Worm (Caenorhabditis elegans): Measurements from ENCODE around the gene C18A11.2.

The C18A11.2 gene

DNA sequence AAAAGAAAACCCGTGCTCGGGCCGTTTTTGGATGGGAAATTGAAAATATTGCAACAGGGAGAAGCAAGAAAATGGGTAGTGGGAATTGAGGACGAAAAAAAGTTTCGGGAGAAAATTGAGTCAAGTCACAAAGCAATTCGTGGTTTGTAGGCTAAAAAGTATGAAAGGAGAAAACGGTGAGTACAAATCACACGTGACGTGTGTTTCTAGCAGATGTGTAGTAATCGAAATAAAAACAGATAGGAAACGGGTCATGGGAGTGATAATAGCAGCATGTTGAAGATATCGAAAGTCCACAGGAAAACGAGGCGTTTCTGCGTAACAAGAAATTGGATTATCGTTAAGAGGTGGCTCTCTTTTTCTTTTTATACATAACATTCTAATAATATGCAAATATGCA lies 22.5 kb downstream of the C18A11.2 start (continued):
- TF ChIP-seq nhr-77 (tag; optimal IDR thresholded peaks at IDR 0.05) (no peak), grh-1 (GFP tag; IDR thresholded peaks at IDR 0.05) (no peak), pag-3 (tag; optimal IDR thresholded peaks at IDR 0.05; ENCODE audit: borderline replicate concordance, insufficient read depth) (no peak), tlp-1 (tag; optimal IDR thresholded peaks at IDR 0.05) (no peak), dsc-1 (tag; optimal IDR thresholded peaks at IDR 0.05) (peak; percentile 89), fkh-4 (tag; optimal IDR thresholded peaks at IDR 0.05; ENCODE audit: borderline replicate concordance) (no peak), nhr-84 (tag; optimal IDR thresholded peaks at IDR 0.05) (no peak), nhr-90 (tag; optimal IDR thresholded peaks at IDR 0.05; ENCODE audit: poor library complexity) (no peak), hpl-2 (GFP tag; optimal IDR thresholded peaks at IDR 0.05) (no peak), C34B4.2 (tag; optimal IDR thresholded peaks at IDR 0.05) (no peak), ceh-8 (GFP tag; optimal IDR thresholded peaks at IDR 0.05) (no peak), lin-39 (tag; optimal IDR thresholded peaks at IDR 0.05) (no peak), C16A3.4 (tag; optimal IDR thresholded peaks at IDR 0.05) (no peak), blmp-1 (tag; optimal IDR thresholded peaks at IDR 0.05) (peak; percentile 71), egl-27 (tag; optimal IDR thresholded peaks at IDR 0.05) (no peak), alr-1 (tag; optimal IDR thresholded peaks at IDR 0.05; ENCODE audit: borderline replicate concordance) (no peak), ceh-82 (tag; optimal IDR thresholded peaks at IDR 0.05) (peak in 1 of 3 experiments; percentile 7), unc-130 (tag; optimal IDR thresholded peaks at IDR 0.05) (no peak), fkh-8 (tag; optimal IDR thresholded peaks at IDR 0.05) (peak; percentile 88), sox-4 (tag; optimal IDR thresholded peaks at IDR 0.05) (peak; percentile 81), unc-30 (tag; optimal IDR thresholded peaks at IDR 0.05) (no peak), lir-3 (tag; optimal IDR thresholded peaks at IDR 0.05; ENCODE audit: poor library complexity) (no peak), nhr-85 (tag) (peak; percentile 73), aha-1 (tag; optimal IDR thresholded peaks at IDR 0.05) (no peak), ztf-11 (tag; optimal IDR thresholded peaks at IDR 0.05) (no peak), elt-2 (tag; optimal IDR thresholded peaks at IDR 0.05) (peak; percentile 8), ceh-88 (GFP tag; IDR thresholded peaks at IDR 0.05) (no peak), ztf-4 (tag; optimal IDR thresholded peaks at IDR 0.05) (peak; percentile 20), lin-15B (tag; optimal IDR thresholded peaks at IDR 0.05) (no peak), F16B12.6 (tag; optimal IDR thresholded peaks at IDR 0.05) (no peak)

ce11 chrX:8098813-8099360 lies 31.5 kb downstream of the C18A11.2 start, which contains the start of gene catp-5:
catp-5 (minus strand) TSS chrX:8098863.
- TF ChIP-seq blmp-1 (tag; optimal IDR thresholded peaks at IDR 0.05) (no peak), ceh-88 (GFP tag; IDR thresholded peaks at IDR 0.05) (no peak), elt-2 (tag; optimal IDR thresholded peaks at IDR 0.05) (peak; percentile 1)

- TF ChIP-seq zip-4 (GFP tag; optimal IDR thresholded peaks at IDR 0.05) (no peak), ceh-82 (tag; optimal IDR thresholded peaks at IDR 0.05) (peak in 1 of 3 experiments; percentile 20), xbp-1 (tag; optimal IDR thresholded peaks at IDR 0.05) (peak; percentile 11), nhr-90 (tag; optimal IDR thresholded peaks at IDR 0.05; ENCODE audit: poor library complexity) (peak; percentile 35), snu-23 (GFP tag; optimal IDR thresholded peaks at IDR 0.05) (peak; percentile 47), nhr-71 (tag; optimal IDR thresholded peaks at IDR 0.05) (peak; percentile 17), isw-1 (GFP tag; IDR thresholded peaks at IDR 0.05) (no peak)
Measured at ce11 chrX:8103899-8104298, 36.5 kb downstream of the C18A11.2 start, which contains the start of gene K07E3.2. K07E3.2 (plus strand) TSS chrX:8104298.

ce11 chrX:8107921-8108320 lies 40.6 kb downstream of the C18A11.2 start, which contains the start of gene K07E3.9:
K07E3.9 (plus strand) TSS chrX:8108221.
- TF ChIP-seq snu-23 (GFP tag; optimal IDR thresholded peaks at IDR 0.05) (no peak), fkh-8 (tag; optimal IDR thresholded peaks at IDR 0.05) (no peak), efl-1 (optimal IDR thresholded peaks at IDR 0.05) (no peak), efl-1 (GFP tag; optimal IDR thresholded peaks at IDR 0.05 in 1 of 2) (no peak), mef-2 (tag; optimal IDR thresholded peaks at IDR 0.05) (no peak), ets-5 (GFP tag; IDR thresholded peaks at IDR 0.05) (no peak), dsc-1 (tag; optimal IDR thresholded peaks at IDR 0.05) (no peak), nhr-84 (tag; optimal IDR thresholded peaks at IDR 0.05) (no peak), elt-3 (tag; optimal IDR thresholded peaks at IDR 0.05) (no peak), hpl-2 (GFP tag; optimal IDR thresholded peaks at IDR 0.05) (no peak), F16B12.6 (tag; optimal IDR thresholded peaks at IDR 0.05) (no peak), nhr-28 (tag; optimal IDR thresholded peaks at IDR 0.05) (no peak), nhr-76 (tag; optimal IDR thresholded peaks at IDR 0.05) (no peak), pag-3 (tag; optimal IDR thresholded peaks at IDR 0.05; ENCODE audit: borderline replicate concordance, insufficient read depth) (no peak), aha-1 (tag; optimal IDR thresholded peaks at IDR 0.05) (no peak), ceh-63 (GFP tag; optimal IDR thresholded peaks at IDR 0.05) (no peak), fkh-4 (tag; optimal IDR thresholded peaks at IDR 0.05; ENCODE audit: borderline replicate concordance) (no peak), nhr-237 (tag; optimal IDR thresholded peaks at IDR 0.05) (no peak)

Measured in whole organism, L1 larva.